Fruit fly (Drosophila melanogaster): ENCODE measurements around the gene para.

para gene

dm6 chrX:16552968-16553417 lies 20.1 kb upstream of the para start:
- no peak for TF ChIP-seq CG14655 (GFP tag; optimal IDR thresholded peaks at IDR 0.05)
- no peak for TF ChIP-seq Snoo (tag; optimal IDR thresholded peaks at IDR 0.05)
- TF ChIP-seq CG34367 (tag; optimal IDR thresholded peaks at IDR 0.05): no peak
- no peak for TF ChIP-seq CG12605 (GFP tag; IDR thresholded peaks at IDR 0.05)
- TF ChIP-seq CG15710 (tag; optimal IDR thresholded peaks at IDR 0.05): no peak
- 0 out of 2 replicates have a peak, but pooled peaks have one; percentile 4 for TF ChIP-seq Ets98B (GFP tag; IDR thresholded peaks at IDR 0.05)
- TF ChIP-seq Pif1A (GFP tag; optimal IDR thresholded peaks at IDR 0.05): no peak
- no peak for TF ChIP-seq CG17806 (tag; optimal IDR thresholded peaks at IDR 0.05)
- no peak for TF ChIP-seq D1 (tag; optimal IDR thresholded peaks at IDR 0.05)
- no peak for TF ChIP-seq rn (GFP tag; IDR thresholded peaks at IDR 0.05)
- TF ChIP-seq CG8159 (tag; optimal IDR thresholded peaks at IDR 0.05): no peak
- no peak for TF ChIP-seq Pif1B (GFP tag; optimal IDR thresholded peaks at IDR 0.05)
- no peak for TF ChIP-seq CG8301 (tag; optimal IDR thresholded peaks at IDR 0.05)
- TF ChIP-seq CG32121 (GFP tag; IDR thresholded peaks at IDR 0.05): no peak
- TF ChIP-seq fd96Ca (GFP tag; IDR thresholded peaks at IDR 0.05): no peak
- 0 out of 2 replicates have a peak, but pooled peaks have one; percentile 20 for TF ChIP-seq CG10348 (GFP tag; IDR thresholded peaks at IDR 0.05)
- no peak for TF ChIP-seq CG4496 (GFP tag; IDR thresholded peaks at IDR 0.05)
- TF ChIP-seq CG13204 (GFP tag; optimal IDR thresholded peaks at IDR 0.05): peak; percentile 17
- no peak for TF ChIP-seq gl (tag; optimal IDR thresholded peaks at IDR 0.05)
- TF ChIP-seq CG9948 (tag; optimal IDR thresholded peaks at IDR 0.05): no peak
- peak; percentile 99 for TF ChIP-seq EcR (GFP tag; optimal IDR thresholded peaks at IDR 0.05)

DNA sequence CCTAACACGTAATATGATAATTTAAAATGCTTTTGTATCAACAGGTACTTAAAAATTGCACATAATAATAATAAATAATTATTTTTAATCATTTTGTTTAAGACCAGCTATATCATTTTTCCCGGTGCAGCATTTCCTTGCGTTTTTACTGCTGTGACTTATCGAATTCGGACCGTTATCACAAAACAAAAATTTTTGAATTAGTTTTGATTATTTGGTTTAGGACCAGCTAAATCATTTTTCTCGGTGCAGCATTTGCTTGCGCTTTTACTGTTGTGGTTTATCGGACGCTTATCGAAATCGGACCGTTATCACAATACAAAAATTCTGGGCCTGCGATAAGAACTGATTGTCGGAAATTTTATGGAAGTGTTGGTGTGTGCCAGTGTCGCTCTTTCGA lies 19.7 kb upstream of the para start:
- TF ChIP-seq fd96Ca (GFP tag; IDR thresholded peaks at IDR 0.05): no peak; the same call in 2 of the 3 replicates
- peak; percentile 73 for TF ChIP-seq CG15710 (tag; optimal IDR thresholded peaks at IDR 0.05)
- TF ChIP-seq Ets98B (GFP tag; IDR thresholded peaks at IDR 0.05): no peak; the same call in none of the 2 replicates
- peak; percentile 75 for TF ChIP-seq CG17806 (tag; optimal IDR thresholded peaks at IDR 0.05)
- no peak for TF ChIP-seq EcR (GFP tag; optimal IDR thresholded peaks at IDR 0.05)
- peak; percentile 71 for TF ChIP-seq CG34367 (tag; optimal IDR thresholded peaks at IDR 0.05)
- peak; percentile 87 for TF ChIP-seq CG4496 (GFP tag; IDR thresholded peaks at IDR 0.05)
- TF ChIP-seq gl (tag; optimal IDR thresholded peaks at IDR 0.05): peak; percentile 41
- peak; percentile 73 for TF ChIP-seq CG12605 (GFP tag; IDR thresholded peaks at IDR 0.05)
- TF ChIP-seq CG13204 (GFP tag; optimal IDR thresholded peaks at IDR 0.05): no peak
- TF ChIP-seq rn (GFP tag; IDR thresholded peaks at IDR 0.05): 0 out of 2 replicates have a peak, but pooled peaks have one; percentile 60
- peak; percentile 84 for TF ChIP-seq Snoo (tag; optimal IDR thresholded peaks at IDR 0.05)
- TF ChIP-seq Pif1B (GFP tag; optimal IDR thresholded peaks at IDR 0.05): peak; percentile 85
- TF ChIP-seq CG10348 (GFP tag; IDR thresholded peaks at IDR 0.05): no peak
- TF ChIP-seq Pif1A (GFP tag; optimal IDR thresholded peaks at IDR 0.05): no peak
- TF ChIP-seq CG14655 (GFP tag; optimal IDR thresholded peaks at IDR 0.05): no peak
- peak; percentile 81 for TF ChIP-seq CG8301 (tag; optimal IDR thresholded peaks at IDR 0.05)
- TF ChIP-seq CG32121 (GFP tag; IDR thresholded peaks at IDR 0.05): peak; percentile 87
- TF ChIP-seq D1 (tag; optimal IDR thresholded peaks at IDR 0.05): peak; percentile 75
- TF ChIP-seq CG9948 (tag; optimal IDR thresholded peaks at IDR 0.05): peak; percentile 76
- peak; percentile 80 for TF ChIP-seq CG8159 (tag; optimal IDR thresholded peaks at IDR 0.05)

- no peak for TF ChIP-seq fd96Ca (GFP tag; IDR thresholded peaks at IDR 0.05)
- TF ChIP-seq CG8301 (tag; optimal IDR thresholded peaks at IDR 0.05): no peak
- TF ChIP-seq Snoo (tag; optimal IDR thresholded peaks at IDR 0.05): no peak
Observed at dm6 chrX:16547390-16547789, 14.5 kb upstream of the para start, which contains the start of gene CG9902. CG9902 (minus strand) TSS chrX:16547520.

DNA sequence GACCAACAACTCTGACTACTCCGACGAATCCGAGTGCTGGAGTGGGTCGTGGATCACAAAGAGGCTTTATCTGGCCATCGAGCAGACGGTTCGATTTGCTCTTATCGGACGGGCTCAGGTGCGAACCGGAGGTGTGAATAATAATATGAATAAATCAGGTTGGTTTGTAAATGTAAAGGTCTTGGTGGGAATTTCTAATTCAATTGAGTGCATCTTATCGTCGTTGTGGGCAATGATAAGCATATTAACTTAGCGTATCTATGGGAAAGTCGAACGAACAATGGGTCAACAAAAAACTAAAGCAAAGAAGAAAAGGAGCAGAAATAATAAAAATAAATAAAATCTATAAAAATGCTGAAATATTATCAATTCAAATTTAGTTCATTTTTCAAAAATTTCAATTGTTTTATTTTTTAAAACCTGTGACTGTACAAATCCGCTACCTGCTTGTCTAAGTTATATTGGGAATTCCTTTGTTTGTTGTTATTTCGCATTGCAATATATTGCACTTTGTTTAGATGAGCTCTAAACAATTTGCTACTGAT lies 8.0 kb upstream of the para start, which contains the start of gene CG9903:
TSS of gene CG9903 (minus strand) at position 51 of the 545 bp plus-strand sequence.
- TF ChIP-seq CG15710 (tag; optimal IDR thresholded peaks at IDR 0.05): no peak
- no peak for TF ChIP-seq CG13204 (GFP tag; optimal IDR thresholded peaks at IDR 0.05)
- TF ChIP-seq Snoo (tag; optimal IDR thresholded peaks at IDR 0.05): no peak
- TF ChIP-seq CG8159 (tag; optimal IDR thresholded peaks at IDR 0.05): no peak
- no peak for TF ChIP-seq Ets98B (GFP tag; IDR thresholded peaks at IDR 0.05)
- TF ChIP-seq EcR (GFP tag; optimal IDR thresholded peaks at IDR 0.05): no peak
- no peak for TF ChIP-seq CG12605 (GFP tag; IDR thresholded peaks at IDR 0.05)
- no peak for TF ChIP-seq CG14655 (GFP tag; optimal IDR thresholded peaks at IDR 0.05)
- TF ChIP-seq CG34367 (tag; optimal IDR thresholded peaks at IDR 0.05): no peak
- no peak for TF ChIP-seq Pif1B (GFP tag; optimal IDR thresholded peaks at IDR 0.05)
- no peak for TF ChIP-seq CG17806 (tag; optimal IDR thresholded peaks at IDR 0.05)
- no peak for TF ChIP-seq rn (GFP tag; IDR thresholded peaks at IDR 0.05)
- TF ChIP-seq fd96Ca (GFP tag; IDR thresholded peaks at IDR 0.05): no peak
- no peak for TF ChIP-seq CG4496 (GFP tag; IDR thresholded peaks at IDR 0.05)
- no peak for TF ChIP-seq CG8301 (tag; optimal IDR thresholded peaks at IDR 0.05)
- TF ChIP-seq gl (tag; optimal IDR thresholded peaks at IDR 0.05): no peak

dm6 chrX:16527203-16527602 lies 5.7 kb downstream of the para start:
- no peak for TF ChIP-seq gl (tag; optimal IDR thresholded peaks at IDR 0.05)
- TF ChIP-seq Pif1A (GFP tag; optimal IDR thresholded peaks at IDR 0.05): no peak
- no peak for TF ChIP-seq CG12605 (GFP tag; IDR thresholded peaks at IDR 0.05)
- TF ChIP-seq CG34367 (tag; optimal IDR thresholded peaks at IDR 0.05): no peak
- TF ChIP-seq CG4496 (GFP tag; IDR thresholded peaks at IDR 0.05): no peak
- no peak for TF ChIP-seq CG14655 (GFP tag; optimal IDR thresholded peaks at IDR 0.05)
- TF ChIP-seq CG15710 (tag; optimal IDR thresholded peaks at IDR 0.05): no peak
- no peak for TF ChIP-seq Snoo (tag; optimal IDR thresholded peaks at IDR 0.05)
- TF ChIP-seq Pif1B (GFP tag; optimal IDR thresholded peaks at IDR 0.05): no peak
- no peak for TF ChIP-seq fd96Ca (GFP tag; IDR thresholded peaks at IDR 0.05)
- TF ChIP-seq CG8159 (tag; optimal IDR thresholded peaks at IDR 0.05): no peak
- TF ChIP-seq CG10348 (GFP tag; IDR thresholded peaks at IDR 0.05): no peak
- no peak for TF ChIP-seq CG8301 (tag; optimal IDR thresholded peaks at IDR 0.05)
- TF ChIP-seq CG32121 (GFP tag; IDR thresholded peaks at IDR 0.05): no peak
- TF ChIP-seq CG9948 (tag; optimal IDR thresholded peaks at IDR 0.05): no peak
- no peak for TF ChIP-seq CG17806 (tag; optimal IDR thresholded peaks at IDR 0.05)
- no peak for TF ChIP-seq rn (GFP tag; IDR thresholded peaks at IDR 0.05)
- TF ChIP-seq CG13204 (GFP tag; optimal IDR thresholded peaks at IDR 0.05): no peak
